Worm (Caenorhabditis elegans) whole organism, late embryonic: ENCODE data around the gene far-4.

Experiments used
- ama-1 ChIP-seq: fragments of 150-350 bp; optimal IDR thresholded peaks from 2 replicates; lab custom pipeline; 2014
- ceh-48 ChIP-seq: sonication (generic microtip); optimal IDR thresholded peaks from 2 replicates; lab custom pipeline; 2016; ENCODE audit warnings: missing genetic modification characterization, inconsistent platforms, missing compliant biosample characterization
- dve-1 ChIP-seq: sonication (generic microtip); optimal IDR thresholded peaks from 2 replicates; lab custom pipeline; 2017; ENCODE audit warnings: antibody characterized with exemption, mild to moderate bottlenecking, missing genetic modification characterization, missing compliant biosample characterization
- elt-2 ChIP-seq: sonication (generic microtip); optimal IDR thresholded peaks from 2 replicates; lab custom pipeline; 2016; ENCODE audit warnings: missing genetic modification reagents, missing genetic modification characterization, missing compliant biosample characterization
- ets-4 ChIP-seq: sonication (generic microtip); optimal IDR thresholded peaks from 2 replicates; lab custom pipeline; 2016; ENCODE audit warnings: missing genetic modification characterization, missing compliant biosample characterization
- mec-3 ChIP-seq: sonication (generic microtip); optimal IDR thresholded peaks from 2 replicates; lab custom pipeline; 2016; ENCODE audit warnings: borderline replicate concordance, missing genetic modification characterization, missing compliant biosample characterization
- nhr-232 ChIP-seq: sonication (generic microtip); optimal IDR thresholded peaks from 2 replicates; lab custom pipeline; 2016; ENCODE audit warnings: missing genetic modification characterization, missing compliant biosample characterization
- pat-9 ChIP-seq: fragments of 200-800 bp; sonication (Bioruptor generic); optimal IDR thresholded peaks from 2 replicates; lab custom pipeline; 2018; ENCODE audit warnings: mild to moderate bottlenecking, missing genetic modification characterization, moderate library complexity, missing compliant biosample characterization
- rnt-1 ChIP-seq: sonication (generic microtip); optimal IDR thresholded peaks from 2 replicates; lab custom pipeline; 2016; ENCODE audit warnings: missing genetic modification characterization, missing compliant biosample characterization
- sdc-2 ChIP-seq: sonication (generic microtip); optimal IDR thresholded peaks from 2 replicates; lab custom pipeline; 2016; ENCODE audit warnings: missing genotype, missing genetic modification characterization, missing compliant biosample characterization
- sox-4 ChIP-seq: sonication (generic microtip); optimal IDR thresholded peaks from 2 replicates; lab custom pipeline; 2017; ENCODE audit warnings: mild to moderate bottlenecking, missing genetic modification characterization, inconsistent platforms, missing compliant biosample characterization
- zip-5 ChIP-seq: sonication (generic microtip); optimal IDR thresholded peaks from 2 replicates; lab custom pipeline; 2016; ENCODE audit warnings: missing genetic modification characterization, missing compliant biosample characterization

DNA sequence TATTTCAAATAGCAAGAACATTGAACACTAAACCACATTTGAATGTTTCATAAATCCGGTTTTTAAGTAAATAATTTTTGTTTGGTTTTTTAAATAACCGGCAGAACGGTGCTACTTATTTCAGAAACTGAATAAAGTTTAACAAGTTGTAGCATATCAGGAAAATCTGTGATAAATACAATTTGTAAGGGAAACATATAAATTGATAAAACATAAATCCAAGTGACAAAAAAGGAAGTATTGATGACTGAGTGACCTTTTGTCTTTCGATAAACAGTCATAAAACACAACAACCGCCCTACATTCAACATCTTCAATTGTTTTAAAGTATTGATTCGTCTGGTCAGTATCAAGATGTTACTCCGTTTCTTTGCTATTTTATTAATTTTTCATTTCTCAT is 4.2 kb downstream of the far-4 start, which contains the start of gene far-5:
- TF ChIP-seq ceh-48 (tag; lab: Kevin White, UChicago) (no peak), zip-5 (tag; lab: Kevin White, UChicago) (no peak), rnt-1 (tag; lab: Kevin White, UChicago) (no peak), ama-1 (lab: Kevin White, UChicago) (no peak), mec-3 (tag; lab: Kevin White, UChicago) (no peak), sdc-2 (tag; lab: Kevin White, UChicago) (no peak), dve-1 (tag; lab: Kevin White, UChicago) (no peak), elt-2 (tag; lab: Kevin White, UChicago) (no peak), sox-4 (tag; lab: Kevin White, UChicago) (no peak), nhr-232 (tag; lab: Kevin White, UChicago) (no peak), pat-9 (no peak), ets-4 (tag; lab: Kevin White, UChicago) (no peak)
